Worm (Caenorhabditis elegans): ENCODE data around the gene tsct-1.

Gene tsct-1

DNA sequence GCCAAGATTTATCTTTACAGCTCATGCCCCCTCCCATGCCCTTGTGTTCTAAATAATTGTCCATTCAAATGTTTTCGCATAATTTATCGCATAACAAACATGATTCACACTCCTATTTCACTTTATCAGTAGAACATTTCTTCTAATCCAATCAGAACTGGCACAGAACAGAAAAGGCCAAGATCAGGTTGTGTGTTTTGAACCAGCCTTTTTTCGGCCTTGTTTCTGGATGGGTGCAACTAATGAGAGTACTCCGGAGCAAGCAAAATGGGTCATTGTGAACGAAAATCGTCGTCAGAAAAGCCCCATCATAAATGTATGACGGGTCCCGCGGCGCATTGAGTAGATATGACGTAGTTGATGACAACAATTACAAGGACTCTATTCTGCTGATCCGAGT, 57.2 kb downstream of the tsct-1 start:
- TF ChIP-seq unc-55 (GFP tag; optimal IDR thresholded peaks at IDR 0.05) (no peak), skn-1 (tag; optimal IDR thresholded peaks at IDR 0.05) (no peak), fos-1 (tag; optimal IDR thresholded peaks at IDR 0.05) (no peak), ztf-11 (tag; optimal IDR thresholded peaks at IDR 0.05) (no peak), nhr-77 (tag; optimal IDR thresholded peaks at IDR 0.05) (no peak), blmp-1 (tag; optimal IDR thresholded peaks at IDR 0.05; ENCODE audit: insufficient read depth) (no peak), sma-9 (GFP tag; optimal IDR thresholded peaks at IDR 0.05) (no peak), sma-9 (tag; optimal IDR thresholded peaks at IDR 0.05) (no peak), ceh-16 (tag; optimal IDR thresholded peaks at IDR 0.05) (no peak), nhr-21 (tag; optimal IDR thresholded peaks at IDR 0.05) (no peak), sem-4 (tag; optimal IDR thresholded peaks at IDR 0.05) (no peak), nhr-10 (tag; optimal IDR thresholded peaks at IDR 0.05) (no peak), nhr-11 (tag; optimal IDR thresholded peaks at IDR 0.05) (no peak), elt-1 (tag; optimal IDR thresholded peaks at IDR 0.05) (no peak)

DNA sequence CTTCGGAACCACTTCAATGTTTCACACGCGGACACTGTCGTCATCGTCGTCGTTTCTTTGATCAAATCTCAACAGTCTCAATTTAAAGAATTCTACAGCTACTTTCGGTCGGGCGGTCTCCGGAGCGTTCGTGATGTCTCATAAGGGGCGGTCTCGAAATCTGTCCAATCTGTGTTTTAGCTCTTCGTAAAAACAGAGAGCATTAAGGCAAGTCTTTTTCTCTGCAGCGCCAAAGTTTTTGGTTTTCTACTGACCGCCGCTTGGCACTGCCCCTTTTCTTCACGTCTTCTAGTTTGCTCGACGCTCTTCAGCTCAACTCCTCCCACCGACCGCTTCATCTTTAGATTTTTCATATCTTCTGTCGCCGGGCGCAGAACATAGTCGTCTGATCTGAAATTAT, 58.6 kb downstream of the tsct-1 start, which contains the start of gene lips-1:
Gene lips-1, plus strand, starts transcription at position 301 of the 400 bp plus-strand sequence.
- TF ChIP-seq ceh-16 (tag; optimal IDR thresholded peaks at IDR 0.05) (no peak), unc-39 (tag; optimal IDR thresholded peaks at IDR 0.05) (no peak), mbf-1 (tag; optimal IDR thresholded peaks at IDR 0.05) (no peak), Y55F3AM.14 (GFP tag; optimal IDR thresholded peaks at IDR 0.05) (no peak), crh-2 (tag; optimal IDR thresholded peaks at IDR 0.05) (no peak), lsy-2 (tag; optimal IDR thresholded peaks at IDR 0.05) (no peak), F13H6.1 (tag; optimal IDR thresholded peaks at IDR 0.05) (no peak), nhr-11 (tag; optimal IDR thresholded peaks at IDR 0.05) (no peak), C34F6.9 (tag; optimal IDR thresholded peaks at IDR 0.05) (no peak), nhr-12 (tag; optimal IDR thresholded peaks at IDR 0.05) (no peak), ZK546.5 (tag; optimal IDR thresholded peaks at IDR 0.05) (no peak), nhr-77 (tag; optimal IDR thresholded peaks at IDR 0.05) (no peak), elt-3 (tag; optimal IDR thresholded peaks at IDR 0.05) (no peak), peb-1 (tag; optimal IDR thresholded peaks at IDR 0.05) (no peak), sem-4 (tag; optimal IDR thresholded peaks at IDR 0.05) (no peak)
